Worm (Caenorhabditis elegans): ENCODE results near the gene mcm-10.

mcm-10 gene

ce11 chrIII:11288295-11288694, 29.1 kb upstream of the mcm-10 start:
- TF ChIP-seq ztf-23 (GFP tag; IDR thresholded peaks at IDR 0.05) (no peak), tab-1 (GFP tag; IDR thresholded peaks at IDR 0.05) (no peak), T22C8.4 (GFP tag; IDR thresholded peaks at IDR 0.05) (peak; percentile 63), klf-2 (GFP tag; conservative IDR thresholded peaks at IDR 0.05) (no peak), flt-1 (GFP tag; IDR thresholded peaks at IDR 0.05) (no peak)

- no peak for TF ChIP-seq ref-1 (GFP tag; conservative IDR thresholded peaks at IDR 0.05)
Observed at ce11 chrIII:11289876-11290275, 27.5 kb upstream of the mcm-10 start.

- TF ChIP-seq ztf-29 (GFP tag; IDR thresholded peaks at IDR 0.05) = no peak
- no peak for TF ChIP-seq ref-1 (GFP tag; conservative IDR thresholded peaks at IDR 0.05)
- TF ChIP-seq cog-1 (tag; optimal IDR thresholded peaks at IDR 0.05) = no peak
- TF ChIP-seq tab-1 (GFP tag; IDR thresholded peaks at IDR 0.05) = no peak
- TF ChIP-seq med-1 (GFP tag; optimal IDR thresholded peaks at IDR 0.05; ENCODE audit: insufficient read depth) = no peak
- TF ChIP-seq ztf-23 (GFP tag; IDR thresholded peaks at IDR 0.05) = peak; percentile 65; the same call in 1 of the 2 replicates
- TF ChIP-seq flt-1 (GFP tag; IDR thresholded peaks at IDR 0.05) = 0 out of 2 replicates have a peak, but pooled peaks have one; percentile 41
- TF ChIP-seq klf-2 (GFP tag; conservative IDR thresholded peaks at IDR 0.05) = 0 out of 2 replicates have a peak, but pooled peaks have one; percentile 51
- TF ChIP-seq T22C8.4 (GFP tag; IDR thresholded peaks at IDR 0.05) = no peak
Observed at ce11 chrIII:11290554-11290953, 26.8 kb upstream of the mcm-10 start, which contains the start of the genes gly-9, mib-1 and smc-3. Gene gly-9, minus strand, starts transcription at chrIII:11290580. Gene mib-1, minus strand, starts transcription at chrIII:11290676. Gene smc-3, plus strand, starts transcription at chrIII:11290904.

- no peak for TF ChIP-seq flt-1 (GFP tag; IDR thresholded peaks at IDR 0.05)
- no peak for TF ChIP-seq ztf-29 (GFP tag; IDR thresholded peaks at IDR 0.05)
- no peak for TF ChIP-seq ztf-23 (GFP tag; IDR thresholded peaks at IDR 0.05)
- no peak for TF ChIP-seq klf-2 (GFP tag; conservative IDR thresholded peaks at IDR 0.05)
- TF ChIP-seq T22C8.4 (GFP tag; IDR thresholded peaks at IDR 0.05) = no peak
- no peak for TF ChIP-seq med-1 (GFP tag; optimal IDR thresholded peaks at IDR 0.05; ENCODE audit: insufficient read depth)
- TF ChIP-seq tab-1 (GFP tag; IDR thresholded peaks at IDR 0.05) = no peak
- no peak for TF ChIP-seq ref-1 (GFP tag; conservative IDR thresholded peaks at IDR 0.05)
- TF ChIP-seq cog-1 (tag; optimal IDR thresholded peaks at IDR 0.05) = no peak
Observed at ce11 chrIII:11311466-11311865, 5.9 kb upstream of the mcm-10 start, which contains the start of gene rab-35. Gene rab-35, minus strand, starts transcription at chrIII:11311566.

ce11 chrIII:11318131-11318530, 761 bp downstream of the mcm-10 start, which contains the start of gene teg-1:
Gene teg-1, minus strand, starts transcription at chrIII:11318231.
- TF ChIP-seq ztf-29 (GFP tag; IDR thresholded peaks at IDR 0.05) (no peak), cog-1 (tag; optimal IDR thresholded peaks at IDR 0.05) (no peak), ref-1 (GFP tag; conservative IDR thresholded peaks at IDR 0.05) (no peak), T22C8.4 (GFP tag; IDR thresholded peaks at IDR 0.05) (no peak), med-1 (GFP tag; optimal IDR thresholded peaks at IDR 0.05; ENCODE audit: insufficient read depth) (no peak), klf-2 (GFP tag; conservative IDR thresholded peaks at IDR 0.05) (no peak), ztf-23 (GFP tag; IDR thresholded peaks at IDR 0.05) (no peak), flt-1 (GFP tag; IDR thresholded peaks at IDR 0.05) (no peak), tab-1 (GFP tag; IDR thresholded peaks at IDR 0.05) (no peak)

- no peak for TF ChIP-seq T22C8.4 (GFP tag; IDR thresholded peaks at IDR 0.05)
- TF ChIP-seq klf-2 (GFP tag; conservative IDR thresholded peaks at IDR 0.05) = no peak
- TF ChIP-seq ref-1 (GFP tag; conservative IDR thresholded peaks at IDR 0.05) = no peak
- TF ChIP-seq cog-1 (tag; optimal IDR thresholded peaks at IDR 0.05) = no peak
- TF ChIP-seq ztf-23 (GFP tag; IDR thresholded peaks at IDR 0.05) = no peak
- no peak for TF ChIP-seq flt-1 (GFP tag; IDR thresholded peaks at IDR 0.05)
- no peak for TF ChIP-seq ztf-29 (GFP tag; IDR thresholded peaks at IDR 0.05)
- TF ChIP-seq med-1 (GFP tag; optimal IDR thresholded peaks at IDR 0.05; ENCODE audit: insufficient read depth) = no peak
- no peak for TF ChIP-seq tab-1 (GFP tag; IDR thresholded peaks at IDR 0.05)
Observed at ce11 chrIII:11324093-11324492, 6.7 kb downstream of the mcm-10 start.

- no peak for TF ChIP-seq flt-1 (GFP tag; IDR thresholded peaks at IDR 0.05)
- no peak for TF ChIP-seq ztf-23 (GFP tag; IDR thresholded peaks at IDR 0.05)
- no peak for TF ChIP-seq ref-1 (GFP tag; conservative IDR thresholded peaks at IDR 0.05)
- TF ChIP-seq cog-1 (tag; optimal IDR thresholded peaks at IDR 0.05) = no peak
- no peak for TF ChIP-seq T22C8.4 (GFP tag; IDR thresholded peaks at IDR 0.05)
- no peak for TF ChIP-seq ztf-29 (GFP tag; IDR thresholded peaks at IDR 0.05)
- no peak for TF ChIP-seq med-1 (GFP tag; optimal IDR thresholded peaks at IDR 0.05; ENCODE audit: insufficient read depth)
- no peak for TF ChIP-seq klf-2 (GFP tag; conservative IDR thresholded peaks at IDR 0.05)
- TF ChIP-seq tab-1 (GFP tag; IDR thresholded peaks at IDR 0.05) = no peak
Observed at ce11 chrIII:11332306-11332705, 14.9 kb downstream of the mcm-10 start.

- TF ChIP-seq ztf-23 (GFP tag; IDR thresholded peaks at IDR 0.05) = no peak
- TF ChIP-seq flt-1 (GFP tag; IDR thresholded peaks at IDR 0.05) = no peak
- no peak for TF ChIP-seq T22C8.4 (GFP tag; IDR thresholded peaks at IDR 0.05)
- no peak for TF ChIP-seq ztf-29 (GFP tag; IDR thresholded peaks at IDR 0.05)
- no peak for TF ChIP-seq tab-1 (GFP tag; IDR thresholded peaks at IDR 0.05)
Observed at ce11 chrIII:11333032-11333732, 15.8 kb downstream of the mcm-10 start, which contains the start of gene T28D6.5. Gene T28D6.5, plus strand, starts transcription at chrIII:11333682.

ce11 chrIII:11334346-11334745, 17.0 kb downstream of the mcm-10 start:
- 0 out of 2 replicates have a peak, but pooled peaks have one; percentile 11 for TF ChIP-seq flt-1 (GFP tag; IDR thresholded peaks at IDR 0.05)
- TF ChIP-seq ref-1 (GFP tag; conservative IDR thresholded peaks at IDR 0.05) = no peak

ce11 chrIII:11336072-11336471, 18.7 kb downstream of the mcm-10 start:
- TF ChIP-seq cog-1 (tag; optimal IDR thresholded peaks at IDR 0.05) (no peak), flt-1 (GFP tag; IDR thresholded peaks at IDR 0.05) (no peak), klf-2 (GFP tag; conservative IDR thresholded peaks at IDR 0.05) (no peak), med-1 (GFP tag; optimal IDR thresholded peaks at IDR 0.05; ENCODE audit: insufficient read depth) (no peak), ztf-23 (GFP tag; IDR thresholded peaks at IDR 0.05) (no peak), T22C8.4 (GFP tag; IDR thresholded peaks at IDR 0.05) (no peak), ref-1 (GFP tag; conservative IDR thresholded peaks at IDR 0.05) (no peak)

All from whole organism, midembryonic.